Worm (Caenorhabditis elegans) whole organism, L3 larva: Measurements from ENCODE around the gene EEED8.12.

Source experiments
- R02D3.7 ChIP-seq: fragments of 150-350 bp; optimal IDR thresholded peaks from 2 replicates; lab custom pipeline; 2014; ENCODE audit warnings: missing biosample characterization, missing genetic modification characterization
- ZK546.5 ChIP-seq: sonication (generic microtip); optimal IDR thresholded peaks from 2 replicates; lab custom pipeline; 2017; ENCODE audit warnings: missing biosample characterization, missing genetic modification characterization
- aly-2 ChIP-seq: fragments of 150-350 bp; optimal IDR thresholded peaks from 2 replicates; lab custom pipeline; 2014; ENCODE audit warnings: missing biosample characterization, missing genetic modification characterization
- ama-1 ChIP-seq: fragments of 150-350 bp; optimal IDR thresholded peaks from 2 replicates; lab custom pipeline; 2018
- ceh-16 ChIP-seq: sonication (generic microtip); optimal IDR thresholded peaks from 2 replicates; lab custom pipeline; 2017; ENCODE audit warnings: missing biosample characterization, missing genetic modification characterization
- ceh-28 ChIP-seq: fragments of 150-350 bp; optimal IDR thresholded peaks from 2 replicates; lab custom pipeline; 2014; ENCODE audit warnings: missing biosample characterization, missing genetic modification reagents, missing genetic modification characterization
- ceh-82 ChIP-seq: fragments of 150-350 bp; optimal IDR thresholded peaks from 2 replicates; lab custom pipeline; 2014; ENCODE audit warnings: missing biosample characterization, missing genetic modification characterization
- ceh-9 ChIP-seq: sonication (generic microtip); optimal IDR thresholded peaks from 2 replicates; lab custom pipeline; 2018; ENCODE audit warnings: missing biosample characterization, missing genetic modification characterization
- egl-27 ChIP-seq: sonication (generic microtip); optimal IDR thresholded peaks from 4 replicates; lab custom pipeline; 2017; ENCODE audit warnings: missing biosample characterization, missing genetic modification reagents, missing genetic modification characterization
- egl-5 ChIP-seq: fragments of 150-350 bp; optimal IDR thresholded peaks from 2 replicates; lab custom pipeline; 2017; ENCODE audit warnings: missing biosample characterization, missing genetic modification reagents, missing genetic modification characterization, inconsistent platforms
- elt-2 ChIP-seq: sonication (generic microtip); optimal IDR thresholded peaks from 2 replicates; lab custom pipeline; 2016; ENCODE audit warnings: missing genetic modification reagents, mild to moderate bottlenecking, missing genetic modification characterization, missing compliant biosample characterization
- eor-1 ChIP-seq, 2 experiments: fragments of 150-350 bp; optimal IDR thresholded peaks; 2 replicates each; lab custom pipeline; 2014 to 2018; ENCODE audit warnings: missing biosample characterization in 2 of 2, missing genetic modification characterization in 2 of 2
- fkh-10 ChIP-seq: sonication (generic microtip); optimal IDR thresholded peaks from 2 replicates; lab custom pipeline; 2017; ENCODE audit warnings: missing biosample characterization, missing genetic modification reagents, missing genetic modification characterization
- fkh-2 ChIP-seq: fragments of 150-350 bp; optimal IDR thresholded peaks from 2 replicates; lab custom pipeline; 2014; ENCODE audit warnings: missing biosample characterization, missing genetic modification reagents, missing genetic modification characterization
- fos-1 ChIP-seq: fragments of 150-350 bp; optimal IDR thresholded peaks from 2 replicates; lab custom pipeline; 2014; ENCODE audit warnings: missing biosample characterization, missing genetic modification characterization
- hmg-11 ChIP-seq: sonication (generic microtip); optimal IDR thresholded peaks from 2 replicates; lab custom pipeline; 2016; ENCODE audit warnings: missing genetic modification characterization, missing compliant biosample characterization
- jun-1 ChIP-seq: fragments of 150-350 bp; optimal IDR thresholded peaks from 2 replicates; lab custom pipeline; 2014; ENCODE audit warnings: missing biosample characterization, missing genetic modification reagents, missing genetic modification characterization
- lin-15B ChIP-seq: fragments of 150-350 bp; optimal IDR thresholded peaks from 2 replicates; lab custom pipeline; 2014; ENCODE audit warnings: missing biosample characterization, missing genetic modification characterization
- lin-39 ChIP-seq: fragments of 150-350 bp; optimal IDR thresholded peaks from 2 replicates; lab custom pipeline; 2018; ENCODE audit warnings: missing biosample characterization, missing genetic modification reagents, missing genetic modification characterization
- lsy-12 ChIP-seq: sonication (generic microtip); optimal IDR thresholded peaks from 2 replicates; lab custom pipeline; 2016; ENCODE audit warnings: mild to moderate bottlenecking, missing genetic modification characterization, missing compliant biosample characterization
- mdl-1 ChIP-seq: fragments of 150-350 bp; optimal IDR thresholded peaks from 2 replicates; lab custom pipeline; 2014; ENCODE audit warnings: missing biosample characterization, missing genetic modification characterization
- nhr-11 ChIP-seq: fragments of 150-350 bp; optimal IDR thresholded peaks from 2 replicates; lab custom pipeline; 2014; ENCODE audit warnings: missing biosample characterization, missing genetic modification characterization
- nhr-23 ChIP-seq: fragments of 150-350 bp; optimal IDR thresholded peaks from 2 replicates; lab custom pipeline; 2014; ENCODE audit warnings: missing biosample characterization, missing genetic modification reagents, missing genetic modification characterization
- nhr-237 ChIP-seq: fragments of 150-350 bp; optimal IDR thresholded peaks from 2 replicates; lab custom pipeline; 2014; ENCODE audit warnings: missing biosample characterization, missing genetic modification characterization
- nhr-25 ChIP-seq: sonication (generic microtip); optimal IDR thresholded peaks from 2 replicates; lab custom pipeline; 2017; ENCODE audit warnings: missing biosample characterization, missing genetic modification characterization
- nhr-28 ChIP-seq: fragments of 150-350 bp; optimal IDR thresholded peaks from 2 replicates; lab custom pipeline; 2014; ENCODE audit warnings: missing biosample characterization, missing genetic modification characterization
- nhr-43 ChIP-seq: sonication (generic microtip); optimal IDR thresholded peaks from 2 replicates; lab custom pipeline; 2016; ENCODE audit warnings: mild to moderate bottlenecking, missing genetic modification characterization, missing compliant biosample characterization; ENCODE audit not compliant: poor library complexity, severe bottlenecking
- nhr-76 ChIP-seq: fragments of 150-350 bp; sonication (generic microtip); optimal IDR thresholded peaks from 5 replicates; lab custom pipeline; 2014; ENCODE audit warnings: missing biosample characterization, missing genetic modification characterization
- nhr-77 ChIP-seq: fragments of 150-350 bp; optimal IDR thresholded peaks from 2 replicates; lab custom pipeline; 2014; ENCODE audit warnings: missing biosample characterization, missing genetic modification characterization
- pha-4 ChIP-seq: fragments of 150-350 bp; optimal IDR thresholded peaks from 2 replicates; lab custom pipeline; 2014; ENCODE audit warnings: missing biosample characterization, missing genetic modification reagents, missing genetic modification characterization
- pqm-1 ChIP-seq: fragments of 150-350 bp; optimal IDR thresholded peaks from 2 replicates; lab custom pipeline; 2017; ENCODE audit warnings: missing biosample characterization, missing genetic modification characterization, inconsistent platforms
- sea-2 ChIP-seq: fragments of 150-350 bp; sonication (generic microtip); optimal IDR thresholded peaks from 4 replicates; lab custom pipeline; 2014; ENCODE audit warnings: missing biosample characterization, missing genetic modification reagents, missing genetic modification characterization
- snpc-4 ChIP-seq: fragments of 150-350 bp; optimal IDR thresholded peaks from 2 replicates; lab custom pipeline; 2014; ENCODE audit warnings: missing biosample characterization, missing genetic modification characterization
- tbx-2 ChIP-seq: sonication (generic microtip); optimal IDR thresholded peaks from 2 replicates; lab custom pipeline; 2016; ENCODE audit warnings: mild to moderate bottlenecking, missing genetic modification characterization, missing compliant biosample characterization
- unc-39 ChIP-seq: sonication (generic microtip); optimal IDR thresholded peaks from 4 replicates; lab custom pipeline; 2017; ENCODE audit warnings: missing biosample characterization, missing genetic modification characterization
- unc-62 ChIP-seq: fragments of 150-350 bp; sonication (generic microtip); optimal IDR thresholded peaks from 4 replicates; lab custom pipeline; 2014; ENCODE audit warnings: missing biosample characterization, missing genetic modification reagents, missing genetic modification characterization
- zag-1 ChIP-seq: fragments of 150-350 bp; optimal IDR thresholded peaks from 2 replicates; lab custom pipeline; 2014; ENCODE audit warnings: missing biosample characterization, missing genetic modification characterization
- ztf-11 ChIP-seq: fragments of 150-350 bp; optimal IDR thresholded peaks from 2 replicates; lab custom pipeline; 2014; ENCODE audit warnings: missing biosample characterization, missing genetic modification characterization
- ztf-4 ChIP-seq: fragments of 150-350 bp; optimal IDR thresholded peaks from 2 replicates; lab custom pipeline; 2014; ENCODE audit warnings: missing biosample characterization, missing genetic modification characterization

Gene EEED8.12

ce11 chrII:5418929-5419328 is 10.1 kb upstream of the EEED8.12 start, which contains the start of gene EEED8.15:
EEED8.15 (plus strand) TSS chrII:5419229.
- TF ChIP-seq R02D3.7 (tag; lab: Kevin White, UChicago) (no peak), nhr-237 (tag; lab: Kevin White, UChicago) (no peak), ceh-9 (tag; lab: Kevin White, UChicago) (no peak), nhr-77 (tag; lab: Kevin White, UChicago) (no peak), lin-39 (tag; lab: Kevin White, UChicago) (no peak), nhr-76 (tag; lab: Kevin White, UChicago) (no peak), nhr-11 (tag; lab: Kevin White, UChicago) (no peak), mdl-1 (no peak), ama-1 (lab: Kevin White, UChicago) (no peak), pqm-1 (tag; lab: Kevin White, UChicago) (no peak), ceh-82 (tag; lab: Kevin White, UChicago) (no peak), ZK546.5 (tag; lab: Kevin White, UChicago) (no peak), ceh-16 (tag; lab: Kevin White, UChicago) (no peak), fkh-2 (no peak), nhr-43 (tag; lab: Kevin White, UChicago) (no peak), lin-15B (no peak), fos-1 (tag; lab: Kevin White, UChicago) (no peak), ztf-11 (no peak), fkh-10 (GFP tag; lab: Kevin White, UChicago) (no peak)
- TF ChIP-seq, all 47 proteins: peak for 0

ce11 chrII:5418317-5418716 is 9.5 kb upstream of the EEED8.12 start:
- TF ChIP-seq ZK546.5 (tag; lab: Kevin White, UChicago): no peak
- TF ChIP-seq snpc-4 (tag; lab: Kevin White, UChicago): no peak
- TF ChIP-seq nhr-23 (tag; lab: Kevin White, UChicago): no peak
- no peak for TF ChIP-seq tbx-2 (tag; lab: Kevin White, UChicago)
- TF ChIP-seq unc-62 (GFP tag; lab: Kevin White, UChicago): no peak
- TF ChIP-seq zag-1 (tag; lab: Kevin White, UChicago): no peak
- no peak for TF ChIP-seq egl-27
- TF ChIP-seq lin-39 (tag; lab: Kevin White, UChicago): no peak
- TF ChIP-seq nhr-77 (tag; lab: Kevin White, UChicago): no peak
- TF ChIP-seq, all 47 proteins: peak for 0

ce11 chrII:5417905-5418304 is 9.1 kb upstream of the EEED8.12 start:
- TF ChIP-seq jun-1 (tag; lab: Kevin White, UChicago) (no peak), nhr-25 (no peak), unc-62 (GFP tag; lab: Kevin White, UChicago) (no peak), fkh-2 (no peak), pha-4 (no peak), sea-2 (no peak), ceh-82 (tag; lab: Kevin White, UChicago) (no peak), ceh-16 (tag; lab: Kevin White, UChicago) (no peak)

ce11 chrII:5416204-5416764 is 7.5 kb upstream of the EEED8.12 start, which contains the start of gene EEED8.2:
EEED8.2 (plus strand) TSS chrII:5416714.
- no peak for TF ChIP-seq ztf-11
- peak; percentile 26 for TF ChIP-seq pha-4

ce11 chrII:5414040-5414439 is 5.2 kb upstream of the EEED8.12 start, which contains the start of the genes EEED8.14 and EEED8.3:
EEED8.14 (minus strand) TSS chrII:5414052.
EEED8.3 (plus strand) TSS chrII:5414276.
- TF ChIP-seq tbx-2 (tag; lab: Kevin White, UChicago) (no peak), ceh-28 (tag; lab: Kevin White, UChicago) (no peak), aly-2 (tag; lab: Kevin White, UChicago) (no peak), ama-1 (lab: Kevin White, UChicago) (no peak), egl-5 (tag; lab: Kevin White, UChicago) (no peak), eor-1 (tag; optimal IDR thresholded peaks at IDR 0.05; lab: Kevin White, UChicago) (no peak), hmg-11 (tag; lab: Kevin White, UChicago) (no peak), lsy-12 (tag; lab: Kevin White, UChicago) (no peak), zag-1 (tag; lab: Kevin White, UChicago) (no peak), nhr-76 (tag; lab: Kevin White, UChicago) (no peak), ztf-4 (no peak), ZK546.5 (tag; lab: Kevin White, UChicago) (no peak), unc-62 (GFP tag; lab: Kevin White, UChicago) (no peak), nhr-28 (tag; lab: Kevin White, UChicago) (no peak), nhr-77 (tag; lab: Kevin White, UChicago) (no peak), ceh-82 (tag; lab: Kevin White, UChicago) (no peak), unc-39 (tag; lab: Kevin White, UChicago) (no peak), sea-2 (no peak), elt-2 (tag; lab: Kevin White, UChicago) (no peak)
- TF ChIP-seq, all 47 proteins: peak for 0
